Worm (Caenorhabditis elegans) whole organism, early embryonic: ENCODE results near the gene C49C3.9.

Experiments
- B0310.2 ChIP-seq: sonication (generic microtip); optimal IDR thresholded peaks from 2 replicates; lab custom pipeline; 2016; ENCODE audit warnings: mild to moderate bottlenecking, missing genetic modification characterization, missing compliant biosample characterization
- F13C5.2 ChIP-seq: sonication (generic microtip); optimal IDR thresholded peaks from 2 replicates; lab custom pipeline; 2017; ENCODE audit warnings: mild to moderate bottlenecking, missing genetic modification characterization, inconsistent platforms, missing compliant biosample characterization
- aly-1 ChIP-seq: sonication (generic microtip); optimal IDR thresholded peaks from 2 replicates; lab custom pipeline; 2016; ENCODE audit warnings: missing genetic modification characterization, missing compliant biosample characterization
- ama-1 ChIP-seq: fragments of 150-350 bp; optimal IDR thresholded peaks from 2 replicates; lab custom pipeline; 2014
- ceh-13 ChIP-seq: fragments of 200-800 bp; sonication (Bioruptor generic); optimal IDR thresholded peaks from 2 replicates; lab custom pipeline; 2018; ENCODE audit warnings: mild to moderate bottlenecking, missing genetic modification characterization, missing compliant biosample characterization
- ceh-36 ChIP-seq: sonication (generic microtip); optimal IDR thresholded peaks from 2 replicates; lab custom pipeline; 2016; ENCODE audit warnings: missing genetic modification characterization, inconsistent platforms, missing compliant biosample characterization
- ets-7 ChIP-seq: sonication (generic microtip); optimal IDR thresholded peaks from 2 replicates; lab custom pipeline; 2016; ENCODE audit warnings: missing genotype, missing genetic modification characterization, missing compliant biosample characterization
- flt-1 ChIP-seq: fragments of 200-800 bp; sonication (Bioruptor generic); IDR thresholded peaks from 2 replicates; pipeline ENCODE4 v1.3.6; 2022; ENCODE audit warnings: missing genetic modification characterization, missing compliant biosample characterization
- hmbx-1 ChIP-seq: sonication (generic microtip); optimal IDR thresholded peaks from 2 replicates; lab custom pipeline; 2016; ENCODE audit warnings: mild to moderate bottlenecking, missing genetic modification characterization, missing compliant biosample characterization
- hmg-4 ChIP-seq: fragments of 200-800 bp; sonication (Bioruptor generic); optimal IDR thresholded peaks from 2 replicates; lab custom pipeline; 2018; ENCODE audit warnings: mild to moderate bottlenecking, missing genetic modification characterization, missing compliant biosample characterization
- hnd-1 ChIP-seq: sonication (generic microtip); optimal IDR thresholded peaks from 2 replicates; lab custom pipeline; 2016; ENCODE audit warnings: missing genetic modification characterization, missing compliant biosample characterization
- pes-1 ChIP-seq: fragments of 200-800 bp; sonication (Bioruptor generic); IDR thresholded peaks from 2 replicates; pipeline ENCODE4 v1.3.6; 2022; ENCODE audit warnings: missing genetic modification reagents, missing genetic modification characterization, missing compliant biosample characterization
- scrt-1 ChIP-seq: fragments of 200-800 bp; sonication (Bioruptor generic); IDR thresholded peaks from 2 replicates; pipeline ENCODE4 v1.3.6; 2022; ENCODE audit warnings: missing genetic modification characterization, missing compliant biosample characterization
- sea-1 ChIP-seq: fragments of 200-800 bp; sonication (Bioruptor generic); conservative IDR thresholded peaks from 2 replicates; pipeline ENCODE4 v1.3.6; 2022; ENCODE audit warnings: missing genetic modification characterization, missing compliant biosample characterization
- tbx-11 ChIP-seq: fragments of 200-800 bp; sonication (Bioruptor generic); IDR thresholded peaks from 2 replicates; pipeline ENCODE4 v1.3.6; 2022; ENCODE audit warnings: missing genetic modification characterization, missing compliant biosample characterization
- tbx-37 ChIP-seq: fragments of 200-800 bp; sonication (Bioruptor generic); conservative IDR thresholded peaks from 2 replicates; pipeline ENCODE4 v1.3.6; 2022; ENCODE audit warnings: missing genetic modification reagents, missing genetic modification characterization, missing compliant biosample characterization
- tra-4 ChIP-seq: sonication (generic microtip); optimal IDR thresholded peaks from 2 replicates; lab custom pipeline; 2017; ENCODE audit warnings: missing genetic modification characterization, missing compliant biosample characterization

C49C3.9 gene

ce11 chrIV:17335031-17335430 lies 7.1 kb downstream of the C49C3.9 start, which contains the start of gene C49C3.8:
TSS of gene C49C3.8 (plus strand) at chrIV:17335203.
- TF ChIP-seq hmg-4, result no peak
- TF ChIP-seq tbx-11, result no peak
- TF ChIP-seq ama-1 (lab: Kevin White, UChicago), result no peak
- TF ChIP-seq ets-7 (tag; lab: Kevin White, UChicago), result no peak
- TF ChIP-seq sea-1 (GFP tag; lab: Robert Waterston, UW), result no peak
- no peak for TF ChIP-seq tbx-37 (GFP tag; lab: Robert Waterston, UW)
- TF ChIP-seq scrt-1 (GFP tag; lab: Robert Waterston, UW), result no peak
- TF ChIP-seq hmbx-1 (tag; lab: Kevin White, UChicago), result no peak
- TF ChIP-seq ceh-36, result no peak
- no peak for TF ChIP-seq flt-1 (GFP tag; lab: Robert Waterston, UW)
- no peak for TF ChIP-seq F13C5.2 (tag; lab: Kevin White, UChicago)
- TF ChIP-seq hnd-1 (tag; lab: Kevin White, UChicago), result no peak

- TF ChIP-seq sea-1 (GFP tag; lab: Robert Waterston, UW) (no peak), ceh-13 (GFP tag; lab: Kevin White, UChicago) (no peak), hmg-4 (no peak), hnd-1 (tag; lab: Kevin White, UChicago) (no peak), tra-4 (tag; lab: Kevin White, UChicago) (no peak), ets-7 (tag; lab: Kevin White, UChicago) (no peak), pes-1 (no peak), flt-1 (GFP tag; lab: Robert Waterston, UW) (no peak), ceh-36 (no peak), B0310.2 (tag; lab: Kevin White, UChicago) (no peak), tbx-37 (GFP tag; lab: Robert Waterston, UW) (no peak), tbx-11 (no peak), ama-1 (lab: Kevin White, UChicago) (no peak), scrt-1 (GFP tag; lab: Robert Waterston, UW) (no peak), aly-1 (tag; lab: Kevin White, UChicago) (no peak), hmbx-1 (tag; lab: Kevin White, UChicago) (no peak), F13C5.2 (tag; lab: Kevin White, UChicago) (no peak)
Measured at ce11 chrIV:17333542-17334281, 8.4 kb downstream of the C49C3.9 start, which contains the start of gene C49C3.15. TSS of gene C49C3.15 (plus strand) at chrIV:17334231.

- no peak for TF ChIP-seq aly-1 (tag; lab: Kevin White, UChicago)
- no peak for TF ChIP-seq ceh-36
- no peak for TF ChIP-seq ets-7 (tag; lab: Kevin White, UChicago)
- no peak for TF ChIP-seq B0310.2 (tag; lab: Kevin White, UChicago)
- TF ChIP-seq hmbx-1 (tag; lab: Kevin White, UChicago), result no peak
- TF ChIP-seq scrt-1 (GFP tag; lab: Robert Waterston, UW), result no peak
- no peak for TF ChIP-seq flt-1 (GFP tag; lab: Robert Waterston, UW)
- no peak for TF ChIP-seq tbx-11
- TF ChIP-seq ama-1 (lab: Kevin White, UChicago), result no peak
Measured at ce11 chrIV:17332261-17332660, 9.9 kb downstream of the C49C3.9 start, which contains the start of gene C49C3.7. TSS of gene C49C3.7 (plus strand) at chrIV:17332561.

ce11 chrIV:17331100-17331577 lies 11.0 kb downstream of the C49C3.9 start, which contains the start of gene C49C3.6:
TSS of gene C49C3.6 (plus strand) at chrIV:17331527.
- TF ChIP-seq hmbx-1 (tag; lab: Kevin White, UChicago), result no peak
- TF ChIP-seq tbx-11, result no peak
- TF ChIP-seq tra-4 (tag; lab: Kevin White, UChicago), result no peak
- TF ChIP-seq sea-1 (GFP tag; lab: Robert Waterston, UW), result no peak

ce11 chrIV:17328834-17329233 lies 13.3 kb downstream of the C49C3.9 start, which contains the start of gene ceh-88:
TSS of gene ceh-88 (plus strand) at chrIV:17329188.
- TF ChIP-seq hnd-1 (tag; lab: Kevin White, UChicago), result no peak
- no peak for TF ChIP-seq tra-4 (tag; lab: Kevin White, UChicago)

ce11 chrIV:17320445-17320844 lies 21.7 kb downstream of the C49C3.9 start, which contains the start of gene C49C3.4:
TSS of gene C49C3.4 (plus strand) at chrIV:17320795.
- TF ChIP-seq ceh-36, result no peak
- TF ChIP-seq sea-1 (GFP tag; lab: Robert Waterston, UW), result no peak
- no peak for TF ChIP-seq tbx-37 (GFP tag; lab: Robert Waterston, UW)

- TF ChIP-seq flt-1 (GFP tag; lab: Robert Waterston, UW) (no peak), ama-1 (lab: Kevin White, UChicago) (no peak), ceh-36 (no peak), ets-7 (tag; lab: Kevin White, UChicago) (no peak), hnd-1 (tag; lab: Kevin White, UChicago) (no peak), tbx-37 (GFP tag; lab: Robert Waterston, UW) (no peak), scrt-1 (GFP tag; lab: Robert Waterston, UW) (no peak), aly-1 (tag; lab: Kevin White, UChicago) (no peak), hmg-4 (no peak), ceh-13 (GFP tag; lab: Kevin White, UChicago) (no peak), F13C5.2 (tag; lab: Kevin White, UChicago) (no peak), hmbx-1 (tag; lab: Kevin White, UChicago) (no peak), B0310.2 (tag; lab: Kevin White, UChicago) (no peak), tbx-11 (no peak), sea-1 (GFP tag; lab: Robert Waterston, UW) (no peak), tra-4 (tag; lab: Kevin White, UChicago) (no peak), pes-1 (no peak)
Measured at ce11 chrIV:17316398-17316797, 25.7 kb downstream of the C49C3.9 start, which contains the start of gene C49C3.20. TSS of gene C49C3.20 (minus strand) at chrIV:17316498.
